Fruit fly (Drosophila melanogaster) whole organism: Measurements from ENCODE around the gene CG31909.

Experiments used
- CG8478 ChIP-seq: fragments of >200 bp; optimal IDR thresholded peaks from 2 replicates; lab custom pipeline; 2018; ENCODE audit warnings: inconsistent platforms
- Dll ChIP-seq: fragments of >200 bp; optimal IDR thresholded peaks from 2 replicates; lab custom pipeline; 2017
- EcR ChIP-seq, 2 experiments: fragments of >200 bp; optimal IDR thresholded peaks; 2 replicates each; lab custom pipeline; 2017; ENCODE audit warnings: missing biosample characterization in 2 of 2, missing genetic modification characterization in 2 of 2, missing genetic modification reagents in 2 of 2
- pan ChIP-seq: fragments of >200 bp; optimal IDR thresholded peaks from 2 replicates; lab custom pipeline; 2017
- psq ChIP-seq: fragments of >200 bp; optimal IDR thresholded peaks from 2 replicates; lab custom pipeline; 2017
- usp ChIP-seq: fragments of >200 bp; optimal IDR thresholded peaks from 2 replicates; lab custom pipeline; 2017; ENCODE audit warnings: missing biosample characterization, missing genetic modification characterization, mixed read lengths

Gene CG31909

DNA sequence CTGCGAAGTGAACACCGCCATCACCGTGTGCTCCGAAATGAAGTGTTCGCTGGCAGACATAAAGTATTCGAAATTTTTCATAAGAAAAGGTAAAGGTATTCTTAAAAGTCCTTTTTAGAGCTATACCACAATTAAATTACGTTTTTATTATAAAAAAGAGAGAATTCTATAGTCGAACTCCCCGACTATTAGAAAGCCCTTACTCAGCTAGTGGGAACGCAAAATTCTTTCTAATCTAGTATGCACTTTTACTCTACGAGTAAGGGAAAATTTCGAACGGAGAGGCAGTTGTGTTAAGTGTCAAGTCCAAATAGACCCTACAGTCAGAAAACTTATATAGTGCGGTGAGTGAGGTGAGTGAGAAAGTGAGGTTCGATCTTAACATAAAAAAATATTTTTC, at the start of gene CG31909:
Gene CG31909, plus strand, starts transcription at position 301 of the 400 bp plus-strand sequence.
- TF ChIP-seq usp (GFP tag; lab: Kevin White, UChicago) (no peak), psq (lab: Kevin White, UChicago) (no peak), Dll (lab: Kevin White, UChicago) (no peak), EcR (GFP tag; optimal IDR thresholded peaks at IDR 0.05; lab: Kevin White, UChicago) (no peak), pan (lab: Kevin White, UChicago) (no peak), CG8478 (lab: Kevin White, UChicago) (no peak)

DNA sequence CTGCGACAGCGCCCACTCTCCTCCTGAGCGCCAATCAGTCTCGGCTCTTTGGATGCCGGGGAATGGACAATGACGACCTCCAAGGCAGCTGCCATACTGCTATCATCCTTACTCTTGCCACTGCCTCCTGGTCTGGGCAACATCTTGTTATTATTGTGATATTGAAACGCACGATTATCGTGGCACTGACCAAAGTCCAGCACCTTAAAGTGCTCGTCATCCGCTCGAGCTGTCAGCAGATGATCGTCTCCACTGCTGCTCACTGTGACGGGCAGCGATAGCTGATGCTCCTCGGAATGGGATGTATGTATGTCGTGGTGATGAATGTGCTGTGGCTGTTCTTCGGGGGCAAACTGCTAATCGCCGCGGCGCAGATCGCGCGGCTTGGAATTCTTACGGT, 49.7 kb upstream of the CG31909 start:
- TF ChIP-seq CG8478 (lab: Kevin White, UChicago) (no peak), pan (lab: Kevin White, UChicago) (no peak), Dll (lab: Kevin White, UChicago) (no peak), EcR (GFP tag; optimal IDR thresholded peaks at IDR 0.05; lab: Kevin White, UChicago) (no peak), psq (lab: Kevin White, UChicago) (no peak), usp (GFP tag; lab: Kevin White, UChicago) (no peak)

DNA sequence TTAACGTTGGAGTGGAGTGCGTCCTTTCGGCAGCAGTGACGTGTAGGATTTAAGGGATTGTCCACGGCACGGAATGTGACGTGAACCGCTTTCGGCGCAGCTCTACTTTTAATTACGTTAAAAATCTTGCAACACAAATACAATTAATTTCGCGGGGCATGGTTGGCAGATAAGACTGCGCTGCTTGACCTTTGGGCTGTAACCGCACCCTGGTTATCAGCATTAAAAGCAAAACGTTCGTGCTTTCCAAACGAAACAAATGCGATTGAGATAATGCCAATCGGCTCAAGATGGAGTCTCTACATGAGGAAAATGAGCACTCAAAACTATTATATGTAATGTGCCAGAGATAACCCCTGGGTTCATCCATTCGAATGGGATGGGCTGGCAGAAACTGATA, 43.8 kb upstream of the CG31909 start:
- TF ChIP-seq EcR (GFP tag; optimal IDR thresholded peaks at IDR 0.05; lab: Kevin White, UChicago) (no peak), usp (GFP tag; lab: Kevin White, UChicago) (no peak), pan (lab: Kevin White, UChicago) (no peak), CG8478 (lab: Kevin White, UChicago) (no peak), Dll (lab: Kevin White, UChicago) (no peak), psq (lab: Kevin White, UChicago) (no peak)

DNA sequence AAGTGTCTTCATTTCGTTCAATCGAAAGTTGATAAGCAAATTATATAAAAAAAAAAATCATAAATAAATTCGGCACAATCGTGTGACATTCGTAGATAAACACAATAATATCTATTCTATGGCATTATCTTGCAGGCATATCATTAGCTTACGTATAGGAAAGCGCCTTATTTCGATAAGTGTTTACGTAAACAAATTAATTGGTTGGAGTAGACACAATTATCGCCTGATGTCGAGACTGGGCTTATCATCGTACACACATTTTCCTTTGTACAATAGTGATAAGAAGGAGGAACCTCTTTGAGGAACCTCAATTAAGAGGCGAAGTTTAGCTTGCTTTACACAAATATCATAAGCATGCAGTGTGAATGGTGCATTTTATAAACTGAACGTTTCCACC, 42.4 kb upstream of the CG31909 start:
- TF ChIP-seq Dll (lab: Kevin White, UChicago) (no peak), psq (lab: Kevin White, UChicago) (no peak), pan (lab: Kevin White, UChicago) (no peak), usp (GFP tag; lab: Kevin White, UChicago) (no peak), EcR (GFP tag; optimal IDR thresholded peaks at IDR 0.05; lab: Kevin White, UChicago) (no peak), CG8478 (lab: Kevin White, UChicago) (no peak)

DNA sequence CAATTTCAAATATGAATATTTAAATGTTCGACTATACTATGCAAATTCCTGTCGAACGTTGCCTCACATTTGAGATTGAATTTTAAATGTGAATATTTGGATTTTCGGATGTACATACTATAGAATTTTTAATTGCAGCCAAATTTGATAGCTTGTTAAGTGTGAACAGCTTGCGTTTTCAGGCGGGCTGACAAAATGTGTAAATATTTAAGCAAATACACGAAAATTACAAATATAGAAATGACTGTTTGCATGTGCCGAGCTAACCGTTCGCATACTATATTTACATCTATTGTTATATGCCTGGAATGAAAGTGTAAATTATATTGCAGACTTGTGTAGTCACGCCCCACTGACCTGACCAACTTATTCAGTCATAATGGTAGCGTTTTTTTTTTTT, 41.7 kb upstream of the CG31909 start:
- TF ChIP-seq pan (lab: Kevin White, UChicago) (no peak), Dll (lab: Kevin White, UChicago) (no peak), EcR (GFP tag; optimal IDR thresholded peaks at IDR 0.05; lab: Kevin White, UChicago) (no peak), usp (GFP tag; lab: Kevin White, UChicago) (no peak), CG8478 (lab: Kevin White, UChicago) (no peak), psq (lab: Kevin White, UChicago) (no peak)

DNA sequence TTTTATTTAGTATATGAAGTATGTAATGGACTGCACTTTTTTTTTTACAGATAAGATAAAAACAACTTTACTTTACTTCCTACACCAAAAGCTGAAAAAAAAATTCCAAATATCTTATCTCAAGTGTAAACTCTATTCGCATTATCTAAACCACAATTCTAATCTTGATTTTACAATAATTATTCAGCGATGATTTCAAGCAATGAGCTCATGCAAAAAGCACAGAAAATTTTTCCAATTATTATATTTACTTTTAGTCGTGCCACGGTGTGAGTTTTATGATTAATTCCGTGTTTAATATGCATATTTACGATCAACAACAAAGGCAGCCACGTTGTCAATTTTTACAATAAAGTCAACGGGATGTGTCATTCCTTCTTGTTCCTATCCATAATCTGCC, 41.0 kb upstream of the CG31909 start:
- no peak for TF ChIP-seq pan (lab: Kevin White, UChicago)
- TF ChIP-seq usp (GFP tag; lab: Kevin White, UChicago), result no peak

DNA sequence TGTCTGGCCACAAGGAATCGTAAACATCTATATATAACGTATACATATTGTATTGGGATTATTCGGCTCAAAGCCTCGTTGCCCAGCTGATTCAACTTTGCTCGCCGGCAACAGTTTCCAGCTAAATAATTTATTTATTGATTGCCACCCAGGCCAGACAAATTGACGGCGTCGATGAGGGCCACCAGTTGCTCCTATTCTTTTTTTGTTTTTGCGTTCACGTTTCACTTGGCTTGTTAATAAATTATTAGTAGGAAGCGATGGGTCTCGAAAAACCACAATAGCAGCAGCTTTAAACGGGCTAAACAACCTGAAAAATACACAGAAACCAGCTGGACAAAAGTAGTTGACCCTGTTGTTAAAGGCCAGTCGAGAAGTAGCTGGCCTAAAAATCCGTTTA, 40.3 kb upstream of the CG31909 start:
- TF ChIP-seq Dll (lab: Kevin White, UChicago) (no peak), pan (lab: Kevin White, UChicago) (no peak), EcR (GFP tag; optimal IDR thresholded peaks at IDR 0.05; lab: Kevin White, UChicago) (no peak), psq (lab: Kevin White, UChicago) (no peak), usp (GFP tag; lab: Kevin White, UChicago) (no peak), CG8478 (lab: Kevin White, UChicago) (no peak)

DNA sequence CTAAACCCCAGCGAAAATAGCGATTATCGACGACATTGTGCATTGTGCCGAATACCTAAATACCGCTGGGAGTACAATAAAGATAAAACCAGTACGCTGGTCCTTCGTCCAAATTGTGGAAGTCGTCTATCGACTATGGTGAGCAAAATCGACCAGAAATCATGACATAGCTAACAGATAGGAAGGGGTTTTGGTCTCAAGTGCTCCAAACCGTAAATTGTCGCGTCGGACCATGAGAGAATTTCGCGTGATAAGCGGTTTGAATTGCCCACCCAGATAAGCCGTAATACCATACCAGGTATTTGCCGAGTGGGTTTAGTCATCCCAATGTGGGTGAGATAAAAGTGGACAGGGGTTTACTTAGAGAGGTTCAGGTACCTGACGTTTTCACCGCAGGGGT, 39.4 kb upstream of the CG31909 start:
- TF ChIP-seq usp (GFP tag; lab: Kevin White, UChicago), result no peak
- TF ChIP-seq CG8478 (lab: Kevin White, UChicago), result no peak
- no peak for TF ChIP-seq psq (lab: Kevin White, UChicago)
- TF ChIP-seq pan (lab: Kevin White, UChicago), result no peak
- no peak for TF ChIP-seq EcR (GFP tag; optimal IDR thresholded peaks at IDR 0.05; lab: Kevin White, UChicago)
- TF ChIP-seq Dll (lab: Kevin White, UChicago), result no peak

DNA sequence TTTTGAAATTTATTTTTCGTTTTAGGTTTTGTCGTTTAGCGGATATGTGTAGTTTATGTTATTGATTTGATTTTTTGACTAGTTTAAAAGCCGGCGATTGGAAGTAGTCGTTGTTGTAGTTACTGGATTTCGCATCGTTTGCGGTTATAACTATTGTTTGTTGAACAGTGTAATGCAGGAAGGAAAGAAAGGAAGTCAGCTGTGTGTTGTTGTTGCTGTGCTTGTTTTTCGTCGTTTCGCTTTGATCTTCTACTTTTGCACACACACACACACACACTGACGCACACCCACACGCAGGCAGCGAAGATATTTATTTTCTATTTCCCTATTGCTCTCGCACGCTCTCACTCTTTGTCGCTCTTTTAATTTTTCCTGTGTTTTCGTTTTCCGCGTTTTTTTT, 38.1 kb upstream of the CG31909 start:
- no peak for TF ChIP-seq usp (GFP tag; lab: Kevin White, UChicago)
- no peak for TF ChIP-seq psq (lab: Kevin White, UChicago)
- no peak for TF ChIP-seq pan (lab: Kevin White, UChicago)
- no peak for TF ChIP-seq Dll (lab: Kevin White, UChicago)
- no peak for TF ChIP-seq CG8478 (lab: Kevin White, UChicago)
- no peak for TF ChIP-seq EcR (GFP tag; optimal IDR thresholded peaks at IDR 0.05; lab: Kevin White, UChicago)

DNA sequence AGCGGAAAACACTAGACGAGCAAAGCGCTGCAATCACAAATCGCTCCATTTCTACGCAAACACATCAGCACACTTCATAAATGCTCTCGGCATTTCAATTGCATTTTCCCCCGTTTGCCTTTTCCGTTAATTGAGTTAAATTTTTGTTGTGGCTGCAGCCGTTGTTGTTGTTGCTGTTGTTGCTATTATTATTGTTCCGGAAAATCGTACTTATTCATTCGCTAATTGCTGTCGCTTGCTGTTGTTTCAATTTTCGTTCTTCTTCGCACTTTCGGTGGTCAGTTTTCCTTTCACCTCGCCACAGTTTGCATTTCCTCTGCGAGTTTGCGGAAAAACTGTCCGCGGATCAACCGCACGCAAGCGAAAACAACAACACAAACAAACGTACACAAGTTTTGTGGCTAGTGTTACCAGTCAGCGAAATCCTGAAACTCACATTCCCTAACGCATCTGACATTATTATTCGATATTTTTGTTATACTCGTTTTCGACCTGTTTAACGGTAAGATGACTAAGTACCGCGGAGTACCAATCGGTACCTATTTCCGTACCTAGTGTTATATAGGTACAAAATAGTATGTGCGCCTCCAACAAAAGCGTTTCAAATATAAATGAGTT, 37.6 kb upstream of the CG31909 start, which contains the start of gene CG13784:
Gene CG13784, minus strand, starts transcription at position 384 of the 618 bp plus-strand sequence.
- no peak for TF ChIP-seq CG8478 (lab: Kevin White, UChicago)
- TF ChIP-seq pan (lab: Kevin White, UChicago), result no peak
- TF ChIP-seq Dll (lab: Kevin White, UChicago), result no peak
- no peak for TF ChIP-seq psq (lab: Kevin White, UChicago)
- TF ChIP-seq EcR (GFP tag; optimal IDR thresholded peaks at IDR 0.05; lab: Kevin White, UChicago), result no peak
- TF ChIP-seq usp (GFP tag; lab: Kevin White, UChicago), result no peak

DNA sequence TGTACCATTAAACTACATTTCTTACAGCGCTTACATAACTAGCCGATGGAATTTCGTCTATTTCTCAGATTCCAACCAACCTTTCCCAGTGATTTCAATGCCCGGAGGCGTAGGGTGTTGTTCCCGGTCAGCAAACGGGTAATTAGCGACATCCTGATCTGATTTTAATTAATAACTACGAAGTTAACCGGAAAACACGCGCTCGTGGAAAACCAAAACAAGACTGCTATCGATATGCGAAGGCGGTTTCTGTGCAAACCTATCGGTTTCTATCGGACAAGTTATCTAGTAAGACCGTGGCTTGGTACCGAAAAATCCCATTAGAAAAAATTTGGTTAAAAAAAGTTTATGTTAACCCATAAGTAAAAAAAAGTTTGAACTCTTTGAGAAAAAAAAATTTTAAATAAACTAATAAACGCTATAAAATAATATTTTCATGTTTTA, 34.5 kb upstream of the CG31909 start, which contains the start of gene mEFG1:
Gene mEFG1, minus strand, starts transcription at position 253 of the 444 bp plus-strand sequence.
- TF ChIP-seq pan (lab: Kevin White, UChicago), result no peak
- no peak for TF ChIP-seq psq (lab: Kevin White, UChicago)
- TF ChIP-seq CG8478 (lab: Kevin White, UChicago), result no peak
- TF ChIP-seq EcR (GFP tag; optimal IDR thresholded peaks at IDR 0.05; lab: Kevin White, UChicago), result no peak
- TF ChIP-seq usp (GFP tag; lab: Kevin White, UChicago), result no peak
- no peak for TF ChIP-seq Dll (lab: Kevin White, UChicago)
